Worm (Caenorhabditis elegans) whole organism, L2 larva: Measurements from ENCODE around the gene scl-2.

Source experiments
- R02D3.7 ChIP-seq: fragments of 150-350 bp; optimal IDR thresholded peaks from 2 replicates; lab custom pipeline; 2014; ENCODE audit warnings: missing biosample characterization, missing genetic modification characterization
- ama-1 ChIP-seq: fragments of 150-350 bp; optimal IDR thresholded peaks from 2 replicates; lab custom pipeline; 2018; ENCODE audit warnings: inconsistent platforms
- crh-2 ChIP-seq: sonication (generic microtip); optimal IDR thresholded peaks from 2 replicates; lab custom pipeline; 2017; ENCODE audit warnings: missing biosample characterization, missing genetic modification characterization
- elt-1 ChIP-seq: fragments of 150-350 bp; optimal IDR thresholded peaks from 2 replicates; lab custom pipeline; 2014; ENCODE audit warnings: missing biosample characterization, missing genetic modification characterization
- lin-39 ChIP-seq: fragments of 150-350 bp; optimal IDR thresholded peaks from 2 replicates; lab custom pipeline; 2014; ENCODE audit warnings: missing biosample characterization, missing genetic modification reagents, missing genetic modification characterization
- nhr-10 ChIP-seq: sonication (generic microtip); optimal IDR thresholded peaks from 2 replicates; lab custom pipeline; 2017; ENCODE audit warnings: missing biosample characterization, missing genetic modification characterization
- nhr-11 ChIP-seq: fragments of 150-350 bp; optimal IDR thresholded peaks from 2 replicates; lab custom pipeline; 2014; ENCODE audit warnings: missing biosample characterization, missing genetic modification characterization
- nhr-237 ChIP-seq: fragments of 150-350 bp; optimal IDR thresholded peaks from 2 replicates; lab custom pipeline; 2014; ENCODE audit warnings: missing biosample characterization, missing genetic modification characterization
- unc-39 ChIP-seq: fragments of 150-350 bp; optimal IDR thresholded peaks from 2 replicates; lab custom pipeline; 2014; ENCODE audit warnings: missing biosample characterization, missing genetic modification characterization
- zag-1 ChIP-seq: fragments of 150-350 bp; optimal IDR thresholded peaks from 2 replicates; lab custom pipeline; 2014; ENCODE audit warnings: missing biosample characterization, missing genetic modification characterization

- TF ChIP-seq lin-39 (tag; lab: Kevin White, UChicago) (no peak), crh-2 (tag; lab: Kevin White, UChicago) (no peak), zag-1 (tag; lab: Kevin White, UChicago) (no peak), nhr-10 (tag; lab: Kevin White, UChicago) (no peak), nhr-237 (tag; lab: Kevin White, UChicago) (no peak), R02D3.7 (no peak), unc-39 (tag; lab: Kevin White, UChicago) (no peak), elt-1 (tag; lab: Kevin White, UChicago) (no peak), nhr-11 (tag; lab: Kevin White, UChicago) (no peak), ama-1 (lab: Kevin White, UChicago) (no peak)
These were observed 9.7 kb downstream of the scl-2 start, which contains the start of gene col-131 for ce11 chrIV:13067200-13067599.
